Worm (Caenorhabditis elegans) whole organism, L3 larva: ENCODE results near the gene xnd-1.

Experiments
- ZK546.5 ChIP-seq: sonication (generic microtip); optimal IDR thresholded peaks from 2 replicates; lab custom pipeline; 2017; ENCODE audit warnings: missing biosample characterization, missing genetic modification characterization
- aly-2 ChIP-seq: fragments of 150-350 bp; optimal IDR thresholded peaks from 2 replicates; lab custom pipeline; 2014; ENCODE audit warnings: missing biosample characterization, missing genetic modification characterization
- ceh-16 ChIP-seq: sonication (generic microtip); optimal IDR thresholded peaks from 2 replicates; lab custom pipeline; 2017; ENCODE audit warnings: missing biosample characterization, missing genetic modification characterization
- ceh-28 ChIP-seq: fragments of 150-350 bp; optimal IDR thresholded peaks from 2 replicates; lab custom pipeline; 2014; ENCODE audit warnings: missing biosample characterization, missing genetic modification reagents, missing genetic modification characterization
- ceh-9 ChIP-seq: sonication (generic microtip); optimal IDR thresholded peaks from 2 replicates; lab custom pipeline; 2018; ENCODE audit warnings: missing biosample characterization, missing genetic modification characterization
- daf-12 ChIP-seq: fragments of 150-350 bp; optimal IDR thresholded peaks from 2 replicates; lab custom pipeline; 2014; ENCODE audit warnings: missing biosample characterization, missing genetic modification reagents, missing genetic modification characterization
- elt-2 ChIP-seq: sonication (generic microtip); optimal IDR thresholded peaks from 2 replicates; lab custom pipeline; 2016; ENCODE audit warnings: missing genetic modification reagents, mild to moderate bottlenecking, missing genetic modification characterization, missing compliant biosample characterization
- elt-3 ChIP-seq, 3 experiments: fragments of 150-350 bp in 1 of 3; sonication (generic microtip) in 2 of 3; optimal IDR thresholded peaks; 2 replicates in 2 of 3; 4 replicates in 1 of 3; lab custom pipeline; 2014 to 2017; ENCODE audit warnings: missing biosample characterization in 3 of 3, missing genetic modification characterization in 3 of 3
- fkh-10 ChIP-seq: sonication (generic microtip); optimal IDR thresholded peaks from 2 replicates; lab custom pipeline; 2017; ENCODE audit warnings: missing biosample characterization, missing genetic modification reagents, missing genetic modification characterization
- fkh-2 ChIP-seq: fragments of 150-350 bp; optimal IDR thresholded peaks from 2 replicates; lab custom pipeline; 2014; ENCODE audit warnings: missing biosample characterization, missing genetic modification reagents, missing genetic modification characterization
- hmg-11 ChIP-seq: sonication (generic microtip); optimal IDR thresholded peaks from 2 replicates; lab custom pipeline; 2016; ENCODE audit warnings: missing genetic modification characterization, missing compliant biosample characterization
- lin-15B ChIP-seq: fragments of 150-350 bp; optimal IDR thresholded peaks from 2 replicates; lab custom pipeline; 2014; ENCODE audit warnings: missing biosample characterization, missing genetic modification characterization
- lin-39 ChIP-seq: fragments of 150-350 bp; optimal IDR thresholded peaks from 2 replicates; lab custom pipeline; 2018; ENCODE audit warnings: missing biosample characterization, missing genetic modification reagents, missing genetic modification characterization
- mdl-1 ChIP-seq: fragments of 150-350 bp; optimal IDR thresholded peaks from 2 replicates; lab custom pipeline; 2014; ENCODE audit warnings: missing biosample characterization, missing genetic modification characterization
- mml-1 ChIP-seq: fragments of 150-350 bp; sonication (generic microtip); optimal IDR thresholded peaks from 3 replicates; lab custom pipeline; 2014; ENCODE audit warnings: missing biosample characterization, missing genetic modification characterization
- nfya-1 ChIP-seq: sonication (generic microtip); optimal IDR thresholded peaks from 2 replicates; lab custom pipeline; 2017; ENCODE audit warnings: missing genetic modification characterization, mild to moderate bottlenecking, missing compliant biosample characterization, antibody characterized with exemption, moderate library complexity; ENCODE audit not compliant: insufficient read depth
- nhr-11 ChIP-seq: fragments of 150-350 bp; optimal IDR thresholded peaks from 2 replicates; lab custom pipeline; 2014; ENCODE audit warnings: missing biosample characterization, missing genetic modification characterization
- nhr-23 ChIP-seq: fragments of 150-350 bp; optimal IDR thresholded peaks from 2 replicates; lab custom pipeline; 2014; ENCODE audit warnings: missing biosample characterization, missing genetic modification reagents, missing genetic modification characterization
- nhr-25 ChIP-seq: sonication (generic microtip); optimal IDR thresholded peaks from 2 replicates; lab custom pipeline; 2017; ENCODE audit warnings: missing biosample characterization, missing genetic modification characterization
- pha-4 ChIP-seq: fragments of 150-350 bp; optimal IDR thresholded peaks from 2 replicates; lab custom pipeline; 2014; ENCODE audit warnings: missing biosample characterization, missing genetic modification reagents, missing genetic modification characterization
- pqm-1 ChIP-seq: fragments of 150-350 bp; optimal IDR thresholded peaks from 2 replicates; lab custom pipeline; 2017; ENCODE audit warnings: missing biosample characterization, missing genetic modification characterization, inconsistent platforms
- sea-2 ChIP-seq: fragments of 150-350 bp; sonication (generic microtip); optimal IDR thresholded peaks from 4 replicates; lab custom pipeline; 2014; ENCODE audit warnings: missing biosample characterization, missing genetic modification reagents, missing genetic modification characterization
- skn-1 ChIP-seq: fragments of 150-350 bp; optimal IDR thresholded peaks from 2 replicates; lab custom pipeline; 2014; ENCODE audit warnings: missing biosample characterization, missing genetic modification characterization
- snpc-4 ChIP-seq: fragments of 150-350 bp; optimal IDR thresholded peaks from 2 replicates; lab custom pipeline; 2014; ENCODE audit warnings: missing biosample characterization, missing genetic modification characterization
- tbx-2 ChIP-seq: sonication (generic microtip); optimal IDR thresholded peaks from 2 replicates; lab custom pipeline; 2016; ENCODE audit warnings: mild to moderate bottlenecking, missing genetic modification characterization, missing compliant biosample characterization
- unc-62 ChIP-seq: fragments of 150-350 bp; sonication (generic microtip); optimal IDR thresholded peaks from 4 replicates; lab custom pipeline; 2014; ENCODE audit warnings: missing biosample characterization, missing genetic modification reagents, missing genetic modification characterization
- zag-1 ChIP-seq: fragments of 150-350 bp; optimal IDR thresholded peaks from 2 replicates; lab custom pipeline; 2014; ENCODE audit warnings: missing biosample characterization, missing genetic modification characterization
- ztf-11 ChIP-seq: fragments of 150-350 bp; optimal IDR thresholded peaks from 2 replicates; lab custom pipeline; 2014; ENCODE audit warnings: missing biosample characterization, missing genetic modification characterization
- ztf-4 ChIP-seq: fragments of 150-350 bp; optimal IDR thresholded peaks from 2 replicates; lab custom pipeline; 2014; ENCODE audit warnings: missing biosample characterization, missing genetic modification characterization

The xnd-1 gene

ce11 chrIII:5566496-5566895, 37.8 kb upstream of the xnd-1 start:
- TF ChIP-seq ztf-11 (tag; lab: Kevin White, UChicago) (no peak), zag-1 (no peak)

- no peak for TF ChIP-seq pqm-1 (tag; lab: Kevin White, UChicago)
- TF ChIP-seq elt-2, result no peak
- TF ChIP-seq sea-2 (GFP tag; lab: Kevin White, UChicago), result no peak
- no peak for TF ChIP-seq pha-4 (tag; lab: Kevin White, UChicago)
- TF ChIP-seq ZK546.5 (tag; lab: Kevin White, UChicago), result no peak
- no peak for TF ChIP-seq daf-12 (tag; lab: Kevin White, UChicago)
- no peak for TF ChIP-seq ztf-4 (tag; lab: Kevin White, UChicago)
- TF ChIP-seq mdl-1 (tag; lab: Kevin White, UChicago), result no peak
- TF ChIP-seq elt-3 (tag; optimal IDR thresholded peaks at IDR 0.05; lab: Kevin White, UChicago), result no peak
- no peak for TF ChIP-seq hmg-11 (tag; lab: Kevin White, UChicago)
- TF ChIP-seq fkh-10 (GFP tag; lab: Kevin White, UChicago), result no peak
- no peak for TF ChIP-seq nhr-25 (tag; lab: Kevin White, UChicago)
- no peak for TF ChIP-seq ztf-11 (tag; lab: Kevin White, UChicago)
- TF ChIP-seq ceh-9 (tag; lab: Kevin White, UChicago), result no peak
- no peak for TF ChIP-seq aly-2
- no peak for TF ChIP-seq lin-15B
- no peak for TF ChIP-seq zag-1
These were observed 36.0 kb upstream of the xnd-1 start for ce11 chrIII:5568265-5568664.

- TF ChIP-seq aly-2, result no peak
- TF ChIP-seq, all 47 proteins: peak for 0
These were observed 35.6 kb upstream of the xnd-1 start, which contains the start of gene nspb-12 for ce11 chrIII:5568679-5569078. nspb-12 (minus strand) TSS chrIII:5568779.

- TF ChIP-seq zag-1 (no peak), pqm-1 (tag; lab: Kevin White, UChicago) (no peak), snpc-4 (tag; lab: Kevin White, UChicago) (no peak), fkh-2 (tag; lab: Kevin White, UChicago) (no peak), nhr-23 (no peak), nfya-1 (tag; lab: Kevin White, UChicago) (peak; percentile 10), ZK546.5 (tag; lab: Kevin White, UChicago) (no peak), elt-2 (no peak), lin-39 (tag; lab: Kevin White, UChicago) (peak; percentile 36), hmg-11 (tag; lab: Kevin White, UChicago) (no peak), nhr-11 (no peak), mml-1 (tag; lab: Kevin White, UChicago) (no peak), lin-15B (no peak), mdl-1 (tag; lab: Kevin White, UChicago) (no peak)
These were observed 33.3 kb upstream of the xnd-1 start for ce11 chrIII:5570814-5571443.

- TF ChIP-seq tbx-2 (no peak), nfya-1 (tag; lab: Kevin White, UChicago) (peak; percentile 16)
- TF ChIP-seq, all 47 proteins: peak for 1
These were observed 31.5 kb upstream of the xnd-1 start for ce11 chrIII:5572806-5573205.

- TF ChIP-seq fkh-10 (GFP tag; lab: Kevin White, UChicago) (no peak), unc-62 (GFP tag; lab: Kevin White, UChicago) (no peak), ceh-28 (tag; lab: Kevin White, UChicago) (no peak), nhr-25 (tag; lab: Kevin White, UChicago) (no peak), pha-4 (tag; lab: Kevin White, UChicago) (no peak), ceh-16 (tag; lab: Kevin White, UChicago) (no peak), lin-15B (no peak), ztf-11 (tag; lab: Kevin White, UChicago) (no peak), skn-1 (tag; lab: Kevin White, UChicago) (no peak)
These were observed 30.6 kb upstream of the xnd-1 start, which contains the start of gene molo-1 for ce11 chrIII:5573694-5574093. molo-1 (plus strand) TSS chrIII:5573994.
